Worm (Caenorhabditis elegans) whole organism, late embryonic: Measurements from ENCODE around the gene ddx-19.

Experiments
- ahr-1 ChIP-seq: sonication (generic microtip); optimal IDR thresholded peaks from 2 replicates; lab custom pipeline; 2016; ENCODE audit warnings: missing genetic modification characterization, missing compliant biosample characterization
- ama-1 ChIP-seq: fragments of 150-350 bp; optimal IDR thresholded peaks from 2 replicates; lab custom pipeline; 2014
- ceh-19 ChIP-seq: fragments of 200-800 bp; sonication (Bioruptor generic); optimal IDR thresholded peaks from 2 replicates; lab custom pipeline; 2018; ENCODE audit warnings: mild to moderate bottlenecking, missing genetic modification characterization, missing compliant biosample characterization
- ceh-24 ChIP-seq: sonication (generic microtip); optimal IDR thresholded peaks from 2 replicates; lab custom pipeline; 2016; ENCODE audit warnings: mild to moderate bottlenecking, missing genetic modification characterization, missing compliant biosample characterization
- ceh-34 ChIP-seq: sonication (generic microtip); optimal IDR thresholded peaks from 2 replicates; lab custom pipeline; 2016; ENCODE audit warnings: mild to moderate bottlenecking, missing genetic modification characterization, missing compliant biosample characterization
- nfya-1 ChIP-seq: sonication (generic microtip); optimal IDR thresholded peaks from 2 replicates; lab custom pipeline; 2017; ENCODE audit warnings: missing genetic modification characterization, mild to moderate bottlenecking, missing compliant biosample characterization, antibody characterized with exemption, moderate library complexity
- pqm-1 ChIP-seq: sonication (generic microtip); optimal IDR thresholded peaks from 2 replicates; lab custom pipeline; 2016; ENCODE audit warnings: missing genetic modification characterization, missing compliant biosample characterization
- pros-1 ChIP-seq: fragments of 150-350 bp; optimal IDR thresholded peaks from 2 replicates; lab custom pipeline; 2014; ENCODE audit warnings: missing biosample characterization, missing genetic modification reagents, missing genetic modification characterization
- sdc-2 ChIP-seq: sonication (generic microtip); optimal IDR thresholded peaks from 2 replicates; lab custom pipeline; 2016; ENCODE audit warnings: missing genotype, missing genetic modification characterization, missing compliant biosample characterization
- sox-4 ChIP-seq: sonication (generic microtip); optimal IDR thresholded peaks from 2 replicates; lab custom pipeline; 2017; ENCODE audit warnings: mild to moderate bottlenecking, missing genetic modification characterization, inconsistent platforms, missing compliant biosample characterization
- tbx-2 ChIP-seq: sonication (generic microtip); optimal IDR thresholded peaks from 2 replicates; lab custom pipeline; 2016; ENCODE audit warnings: missing genetic modification characterization, missing compliant biosample characterization
- unc-55 ChIP-seq: sonication (generic microtip); optimal IDR thresholded peaks from 2 replicates; lab custom pipeline; 2017; ENCODE audit warnings: missing biosample characterization, missing genetic modification reagents, missing genetic modification characterization

- TF ChIP-seq sdc-2 (tag; lab: Kevin White, UChicago) (no peak), pros-1 (tag; lab: Kevin White, UChicago) (no peak), ahr-1 (tag; lab: Kevin White, UChicago) (no peak), ceh-24 (tag; lab: Kevin White, UChicago) (no peak), nfya-1 (tag; lab: Kevin White, UChicago) (no peak), pqm-1 (no peak), ama-1 (lab: Kevin White, UChicago) (no peak), ceh-34 (tag; lab: Kevin White, UChicago) (no peak), tbx-2 (no peak), unc-55 (GFP tag; lab: Kevin White, UChicago) (no peak), ceh-19 (no peak), sox-4 (tag; lab: Kevin White, UChicago) (no peak)
Observed at ce11 chrII:8920955-8921354, 36.3 kb downstream of the ddx-19 start.
